Worm (Caenorhabditis elegans): ENCODE results near the gene W03C9.8.

ce11 chrII:11971009-11971636 lies 22.6 kb downstream of the W03C9.8 start:
- no peak for TF ChIP-seq snpc-4 (tag; optimal IDR thresholded peaks at IDR 0.05)
- TF ChIP-seq duxl-1 (tag; optimal IDR thresholded peaks at IDR 0.05; ENCODE audit: poor library complexity), result no peak
- no peak for TF ChIP-seq nhr-25 (tag; optimal IDR thresholded peaks at IDR 0.05; ENCODE audit: borderline replicate concordance, insufficient read depth)
- TF ChIP-seq lir-3 (tag; optimal IDR thresholded peaks at IDR 0.05), result no peak
- no peak for TF ChIP-seq mdt-29 (GFP tag; IDR thresholded peaks at IDR 0.05)
- no peak for TF ChIP-seq ceh-82 (tag; optimal IDR thresholded peaks at IDR 0.05)
- no peak for TF ChIP-seq pqm-1 (tag; optimal IDR thresholded peaks at IDR 0.05)
- no peak for TF ChIP-seq F49E8.2 (tag; optimal IDR thresholded peaks at IDR 0.05; ENCODE audit: borderline replicate concordance)
- no peak for TF ChIP-seq nhr-111 (GFP tag; optimal IDR thresholded peaks at IDR 0.05)
- no peak for TF ChIP-seq ZK546.5 (tag; optimal IDR thresholded peaks at IDR 0.05)
- TF ChIP-seq nhr-11 (tag; optimal IDR thresholded peaks at IDR 0.05), result no peak
- no peak for TF ChIP-seq unc-62 (GFP tag; optimal IDR thresholded peaks at IDR 0.05 in 1 of 2)
- no peak for TF ChIP-seq unc-62 (tag; optimal IDR thresholded peaks at IDR 0.05)
